Worm (Caenorhabditis elegans): ENCODE measurements around the gene ins-12.

ins-12 gene

ce11 chrII:5554317-5554716 is at the start of gene ins-12:
TSS of gene ins-12 (plus strand) at chrII:5554617.
- TF ChIP-seq rpc-1 (optimal IDR thresholded peaks at IDR 0.05): no peak
- TF ChIP-seq rpc-1 (tag; optimal IDR thresholded peaks at IDR 0.05): no peak
- no peak for TF ChIP-seq bed-1 (GFP tag; IDR thresholded peaks at IDR 0.05)
- TF ChIP-seq madf-8 (GFP tag; conservative IDR thresholded peaks at IDR 0.05): no peak
- TF ChIP-seq lin-26 (GFP tag; IDR thresholded peaks at IDR 0.05): no peak
- TF ChIP-seq Y56A3A.18 (GFP tag; IDR thresholded peaks at IDR 0.05): no peak
- no peak for TF ChIP-seq akir-1 (GFP tag; optimal IDR thresholded peaks at IDR 0.05)
- no peak for TF ChIP-seq repo-1 (tag; optimal IDR thresholded peaks at IDR 0.05)
- no peak for TF ChIP-seq nhr-90 (tag; optimal IDR thresholded peaks at IDR 0.05)
- TF ChIP-seq fkh-3 (tag; optimal IDR thresholded peaks at IDR 0.05): no peak
- no peak for TF ChIP-seq hlh-12 (tag; optimal IDR thresholded peaks at IDR 0.05)
- no peak for TF ChIP-seq ztf-3 (GFP tag; optimal IDR thresholded peaks at IDR 0.05)
- TF ChIP-seq madf-6 (GFP tag; IDR thresholded peaks at IDR 0.05): no peak
- no peak for TF ChIP-seq hsf-1 (GFP tag; IDR thresholded peaks at IDR 0.05)
- TF ChIP-seq gei-17 (GFP tag; optimal IDR thresholded peaks at IDR 0.05): no peak
- no peak for TF ChIP-seq dpff-1 (tag; optimal IDR thresholded peaks at IDR 0.05)
- TF ChIP-seq F57A8.1 (GFP tag; optimal IDR thresholded peaks at IDR 0.05): no peak
- TF ChIP-seq chd-7 (tag; optimal IDR thresholded peaks at IDR 0.05): no peak
- TF ChIP-seq C06A6.2 (GFP tag; conservative IDR thresholded peaks at IDR 0.05): no peak

- no peak for TF ChIP-seq lin-54 (GFP tag; optimal IDR thresholded peaks at IDR 0.05)
- peak in 1 of 3 experiments; percentile 43 for TF ChIP-seq lin-35 (GFP tag; optimal IDR thresholded peaks at IDR 0.05)
These were observed 48.6 kb upstream of the ins-12 start, which contains the start of gene npp-24 for ce11 chrII:5505820-5506287. TSS of gene npp-24 (plus strand) at chrII:5505870.

- TF ChIP-seq T26A5.8 (tag; optimal IDR thresholded peaks at IDR 0.05): no peak
- TF ChIP-seq unc-130 (GFP tag; optimal IDR thresholded peaks at IDR 0.05): peak; percentile 57
- TF ChIP-seq ztf-28 (GFP tag; IDR thresholded peaks at IDR 0.05): 0 out of 2 replicates have a peak, but pooled peaks have one; percentile 22
- no peak for TF ChIP-seq nhr-27 (tag; optimal IDR thresholded peaks at IDR 0.05)
- TF ChIP-seq Y53G8AR.9 (GFP tag; conservative IDR thresholded peaks at IDR 0.05): no peak
- TF ChIP-seq lsl-1 (GFP tag; optimal IDR thresholded peaks at IDR 0.05): peak; percentile 45
- peak; percentile 65 for TF ChIP-seq ZK185.1 (tag; optimal IDR thresholded peaks at IDR 0.05; ENCODE audit: poor library complexity, severe bottlenecking)
- TF ChIP-seq snpc-4 (GFP tag; optimal IDR thresholded peaks at IDR 0.05): no peak
- peak in 1 of 4 experiments; percentile 13 for TF ChIP-seq snpc-4 (tag; optimal IDR thresholded peaks at IDR 0.05)
- TF ChIP-seq rec-8 (tag; optimal IDR thresholded peaks at IDR 0.05): peak in 1 of 2 experiments; percentile 24
- TF ChIP-seq dox-1 (GFP tag; IDR thresholded peaks at IDR 0.05): 0 out of 2 replicates have a peak, but pooled peaks have one; percentile 39
- TF ChIP-seq attf-5 (GFP tag; optimal IDR thresholded peaks at IDR 0.05): peak; percentile 1
- peak; percentile 88 for TF ChIP-seq madf-8 (GFP tag; conservative IDR thresholded peaks at IDR 0.05)
- no peak for TF ChIP-seq fkh-3 (tag; optimal IDR thresholded peaks at IDR 0.05)
- TF ChIP-seq K12H6.12 (tag; optimal IDR thresholded peaks at IDR 0.05): peak; percentile 7
- peak; percentile 41 for TF ChIP-seq mcd-1 (GFP tag; IDR thresholded peaks at IDR 0.05)
- peak; percentile 90 for TF ChIP-seq madf-6 (GFP tag; IDR thresholded peaks at IDR 0.05)
- TF ChIP-seq atf-7 (tag; optimal IDR thresholded peaks at IDR 0.05): peak; percentile 16
- TF ChIP-seq xnd-1 (tag; optimal IDR thresholded peaks at IDR 0.05): peak; percentile 76
- TF ChIP-seq die-1 (tag; optimal IDR thresholded peaks at IDR 0.05): no peak
- TF ChIP-seq lin-35 (GFP tag; optimal IDR thresholded peaks at IDR 0.05): peak in 1 of 3 experiments; percentile 13
- TF ChIP-seq F33H1.4 (GFP tag; IDR thresholded peaks at IDR 0.05): peak; percentile 42
- 0 out of 2 replicates have a peak, but pooled peaks have one; percentile 38 for TF ChIP-seq aptf-2 (GFP tag; conservative IDR thresholded peaks at IDR 0.05)
- peak; percentile 4 for TF ChIP-seq lin-54 (GFP tag; optimal IDR thresholded peaks at IDR 0.05)
- peak; percentile 50 for TF ChIP-seq him-1 (tag; optimal IDR thresholded peaks at IDR 0.05)
These were observed 42.7 kb upstream of the ins-12 start for ce11 chrII:5511417-5512353.

Data from whole organism, young adult.